Worm (Caenorhabditis elegans): Measurements from ENCODE around the gene W02D7.6.

Gene W02D7.6

DNA sequence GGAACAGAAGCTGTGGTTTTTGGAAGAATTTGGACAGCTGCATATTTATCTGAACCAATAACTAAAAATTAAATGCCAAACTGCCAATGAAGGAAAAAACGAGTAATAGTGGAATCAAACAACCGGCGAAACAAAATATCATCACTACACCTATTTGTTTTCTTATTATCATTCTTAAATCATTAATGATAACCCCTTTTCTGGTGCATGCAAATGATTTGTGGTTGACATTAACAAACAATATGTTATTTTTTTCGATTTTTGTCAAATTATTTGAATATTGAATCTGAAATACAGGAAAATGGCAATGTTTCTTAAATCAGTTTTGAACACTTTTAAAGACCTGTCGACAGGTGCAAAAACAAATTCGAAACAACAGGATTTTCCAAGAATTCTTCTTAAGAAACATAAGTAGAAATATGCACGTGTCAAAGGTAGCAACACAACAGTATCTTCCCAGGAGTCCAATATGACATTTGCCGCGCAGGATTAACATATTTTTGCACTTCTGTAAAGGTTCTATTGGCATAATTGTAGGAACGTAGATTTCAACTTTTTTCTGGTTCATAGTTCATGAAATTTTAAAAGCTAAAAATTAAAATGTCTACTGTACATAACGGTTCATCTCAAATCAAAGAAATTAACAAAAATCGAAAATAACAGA is 2.0 kb downstream of the W02D7.6 start, which contains the start of gene W02D7.5:
Gene W02D7.5, minus strand, starts transcription at position 51 of the 664 bp plus-strand sequence.
- no peak for TF ChIP-seq pqm-1 (tag; optimal IDR thresholded peaks at IDR 0.05)
- TF ChIP-seq ama-1 (optimal IDR thresholded peaks at IDR 0.05) = no peak
- no peak for TF ChIP-seq unc-62 (GFP tag; optimal IDR thresholded peaks at IDR 0.05)
- TF ChIP-seq nhr-28 (tag; optimal IDR thresholded peaks at IDR 0.05) = no peak
- TF ChIP-seq fkh-10 (GFP tag; optimal IDR thresholded peaks at IDR 0.05) = no peak
- TF ChIP-seq ceh-28 (tag; optimal IDR thresholded peaks at IDR 0.05) = no peak
- TF ChIP-seq sea-2 (GFP tag; optimal IDR thresholded peaks at IDR 0.05) = no peak
- TF ChIP-seq ceh-82 (tag; optimal IDR thresholded peaks at IDR 0.05) = no peak
- TF ChIP-seq nfya-1 (tag; optimal IDR thresholded peaks at IDR 0.05; ENCODE audit: insufficient read depth) = no peak
- no peak for TF ChIP-seq nhr-43 (tag; optimal IDR thresholded peaks at IDR 0.05; ENCODE audit: poor library complexity, severe bottlenecking)
- TF ChIP-seq tbx-2 (tag; optimal IDR thresholded peaks at IDR 0.05) = no peak
- TF ChIP-seq fos-1 (tag; optimal IDR thresholded peaks at IDR 0.05) = no peak
- no peak for TF ChIP-seq eor-1 (tag; optimal IDR thresholded peaks at IDR 0.05)
- TF ChIP-seq skn-1 (tag; optimal IDR thresholded peaks at IDR 0.05) = no peak
- TF ChIP-seq ceh-16 (tag; optimal IDR thresholded peaks at IDR 0.05) = no peak

DNA sequence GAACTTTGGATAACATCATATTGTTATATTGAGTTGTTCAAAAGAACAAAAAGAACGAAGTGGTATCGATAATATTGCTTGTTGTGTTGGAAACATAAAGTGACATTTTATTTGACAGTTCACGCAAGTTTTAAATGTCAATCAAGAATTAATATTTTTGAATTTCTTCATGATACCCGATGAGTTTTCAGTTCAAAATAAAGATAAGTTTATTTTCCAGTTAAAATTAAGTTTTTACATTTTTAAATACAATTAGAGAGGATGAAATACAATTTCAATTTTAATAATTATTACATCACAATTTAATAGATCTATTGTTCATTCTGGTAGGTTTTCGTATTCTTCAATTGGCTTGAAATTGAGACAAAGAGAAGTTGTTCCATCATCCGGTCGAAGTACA is 3.8 kb downstream of the W02D7.6 start, which contains the start of gene W02D7.4:
Gene W02D7.4, minus strand, starts transcription at position 101 of the 400 bp plus-strand sequence.
- TF ChIP-seq ceh-9 (tag; optimal IDR thresholded peaks at IDR 0.05) (no peak), nhr-67 (tag; optimal IDR thresholded peaks at IDR 0.05) (no peak), nhr-77 (tag; optimal IDR thresholded peaks at IDR 0.05) (no peak), daf-12 (tag; optimal IDR thresholded peaks at IDR 0.05) (no peak), mdl-1 (tag; optimal IDR thresholded peaks at IDR 0.05) (no peak), ceh-16 (tag; optimal IDR thresholded peaks at IDR 0.05) (no peak), ZK546.5 (tag; optimal IDR thresholded peaks at IDR 0.05) (no peak), ztf-11 (tag; optimal IDR thresholded peaks at IDR 0.05) (no peak), egl-5 (tag; optimal IDR thresholded peaks at IDR 0.05) (no peak), nhr-43 (tag; optimal IDR thresholded peaks at IDR 0.05; ENCODE audit: poor library complexity, severe bottlenecking) (no peak), R02D3.7 (tag; optimal IDR thresholded peaks at IDR 0.05) (no peak), nhr-25 (tag; optimal IDR thresholded peaks at IDR 0.05) (no peak), nhr-12 (tag; optimal IDR thresholded peaks at IDR 0.05) (no peak), jun-1 (tag; optimal IDR thresholded peaks at IDR 0.05) (no peak), elt-1 (tag; optimal IDR thresholded peaks at IDR 0.05) (no peak)

DNA sequence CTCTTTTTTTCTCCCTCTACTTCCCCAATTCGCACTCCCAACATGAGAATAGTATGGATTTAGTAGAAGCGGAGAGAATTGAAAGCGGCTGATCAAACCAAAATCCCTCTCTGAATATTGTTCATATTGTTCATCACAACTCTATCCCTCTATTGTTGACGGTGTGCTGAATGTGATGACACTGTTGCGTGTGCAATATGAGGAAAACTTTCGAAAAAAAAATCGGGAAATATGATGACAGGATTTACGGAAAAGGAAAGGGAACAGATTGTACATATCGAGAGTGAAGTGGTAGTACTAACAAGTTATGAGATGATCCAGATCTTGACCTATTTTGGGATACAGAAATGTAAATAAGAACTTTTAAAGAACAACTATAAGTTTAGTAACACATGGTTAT is 5.4 kb downstream of the W02D7.6 start, which contains the start of gene smex-1:
Gene smex-1, minus strand, starts transcription at position 101 of the 400 bp plus-strand sequence.
- TF ChIP-seq jun-1 (tag; optimal IDR thresholded peaks at IDR 0.05) (no peak), fkh-10 (GFP tag; optimal IDR thresholded peaks at IDR 0.05) (no peak), elt-1 (tag; optimal IDR thresholded peaks at IDR 0.05) (no peak), R02D3.7 (tag; optimal IDR thresholded peaks at IDR 0.05) (no peak), ceh-82 (tag; optimal IDR thresholded peaks at IDR 0.05) (no peak), unc-39 (tag; optimal IDR thresholded peaks at IDR 0.05) (no peak), fkh-2 (tag; optimal IDR thresholded peaks at IDR 0.05) (no peak)

DNA sequence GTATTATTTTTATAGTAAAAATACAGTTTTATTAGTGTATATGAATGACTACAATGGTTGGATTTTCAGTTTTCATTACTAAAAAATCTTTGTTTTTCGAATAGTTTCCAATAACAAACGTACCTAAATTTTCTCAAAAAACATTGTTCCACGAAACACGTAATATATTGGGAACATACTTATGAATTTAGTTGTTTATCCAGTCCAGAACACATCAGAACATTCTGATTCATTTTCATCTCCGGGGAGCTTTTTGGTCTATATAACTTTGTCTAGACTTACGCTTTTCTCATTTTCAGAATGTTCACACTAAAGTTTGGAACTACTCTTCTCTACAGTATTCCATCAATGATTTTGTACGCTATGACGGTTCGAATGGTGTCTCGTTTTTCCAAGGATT is 9.5 kb downstream of the W02D7.6 start, which contains the start of gene srg-33:
Gene srg-33, plus strand, starts transcription at position 301 of the 400 bp plus-strand sequence.
- TF ChIP-seq ama-1 (optimal IDR thresholded peaks at IDR 0.05) = no peak
- TF ChIP-seq egl-5 (tag; optimal IDR thresholded peaks at IDR 0.05) = no peak
- TF ChIP-seq nhr-11 (tag; optimal IDR thresholded peaks at IDR 0.05) = no peak
- no peak for TF ChIP-seq hmg-11 (tag; optimal IDR thresholded peaks at IDR 0.05)
- no peak for TF ChIP-seq mml-1 (tag; optimal IDR thresholded peaks at IDR 0.05)

DNA sequence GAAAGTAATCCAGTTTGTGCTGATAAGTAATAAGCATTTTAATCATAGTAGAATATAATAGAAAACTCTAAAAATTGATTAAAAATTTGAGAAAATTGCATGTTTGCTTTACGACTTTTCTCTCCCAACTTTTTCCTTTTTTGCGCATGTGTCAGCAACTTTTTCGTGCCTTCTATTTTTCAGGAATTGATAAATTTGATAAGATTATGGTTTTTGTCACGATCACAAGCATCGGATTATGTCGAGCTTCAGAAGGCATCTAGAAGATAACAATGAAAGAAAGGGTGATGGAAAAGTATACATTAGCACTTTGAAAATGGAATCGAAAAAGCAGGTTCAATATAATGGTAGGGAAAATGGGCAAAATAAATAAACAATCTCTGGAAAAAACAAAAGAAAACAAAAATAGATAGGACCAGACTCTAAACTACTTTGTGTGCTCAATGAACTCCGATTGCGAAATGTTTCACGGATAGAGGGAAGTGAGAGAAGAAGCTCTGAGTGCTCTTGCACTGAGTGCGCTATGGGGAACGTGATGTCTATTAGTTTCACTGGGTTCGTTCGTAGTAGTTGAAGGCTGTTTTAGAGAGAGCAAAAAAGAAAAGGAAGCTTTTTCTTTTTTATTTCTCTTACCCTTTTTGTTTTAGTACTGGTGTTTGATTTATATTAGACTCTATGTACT is 13.0 kb downstream of the W02D7.6 start:
- TF ChIP-seq jun-1 (tag; optimal IDR thresholded peaks at IDR 0.05) (no peak), fkh-2 (tag; optimal IDR thresholded peaks at IDR 0.05) (no peak), unc-39 (tag; optimal IDR thresholded peaks at IDR 0.05) (no peak), nhr-23 (tag; optimal IDR thresholded peaks at IDR 0.05) (no peak), lin-15B (tag; optimal IDR thresholded peaks at IDR 0.05) (no peak), lsy-12 (tag; optimal IDR thresholded peaks at IDR 0.05) (no peak), lin-39 (tag; optimal IDR thresholded peaks at IDR 0.05) (peak; percentile 63), nfya-1 (tag; optimal IDR thresholded peaks at IDR 0.05; ENCODE audit: insufficient read depth) (peak; percentile 51), nhr-43 (tag; optimal IDR thresholded peaks at IDR 0.05; ENCODE audit: poor library complexity, severe bottlenecking) (no peak), nhr-25 (tag; optimal IDR thresholded peaks at IDR 0.05) (no peak), skn-1 (tag; optimal IDR thresholded peaks at IDR 0.05) (no peak), nhr-28 (tag; optimal IDR thresholded peaks at IDR 0.05) (no peak), snpc-4 (tag; optimal IDR thresholded peaks at IDR 0.05) (no peak), egl-27 (tag; optimal IDR thresholded peaks at IDR 0.05) (no peak), elt-2 (tag; optimal IDR thresholded peaks at IDR 0.05) (peak; percentile 67), unc-62 (GFP tag; optimal IDR thresholded peaks at IDR 0.05) (no peak), nhr-12 (tag; optimal IDR thresholded peaks at IDR 0.05) (no peak), sea-2 (GFP tag; optimal IDR thresholded peaks at IDR 0.05) (no peak), pha-4 (tag; optimal IDR thresholded peaks at IDR 0.05) (no peak), egl-5 (tag; optimal IDR thresholded peaks at IDR 0.05) (no peak), fkh-10 (GFP tag; optimal IDR thresholded peaks at IDR 0.05) (no peak), nhr-77 (tag; optimal IDR thresholded peaks at IDR 0.05) (no peak), fos-1 (tag; optimal IDR thresholded peaks at IDR 0.05) (no peak), pqm-1 (tag; optimal IDR thresholded peaks at IDR 0.05) (peak; percentile 17), nhr-11 (tag; optimal IDR thresholded peaks at IDR 0.05) (no peak)

Data from whole organism, L3 larva.